Worm (Caenorhabditis elegans) whole organism, L3 larva: ENCODE measurements around the gene daf-3.

Experiments
- ama-1 ChIP-seq: fragments of 150-350 bp; optimal IDR thresholded peaks from 2 replicates; lab custom pipeline; 2018
- egl-27 ChIP-seq: sonication (generic microtip); optimal IDR thresholded peaks from 4 replicates; lab custom pipeline; 2017; ENCODE audit warnings: missing biosample characterization, missing genetic modification reagents, missing genetic modification characterization
- mdl-1 ChIP-seq: fragments of 150-350 bp; optimal IDR thresholded peaks from 2 replicates; lab custom pipeline; 2014; ENCODE audit warnings: missing biosample characterization, missing genetic modification characterization
- nhr-237 ChIP-seq: fragments of 150-350 bp; optimal IDR thresholded peaks from 2 replicates; lab custom pipeline; 2014; ENCODE audit warnings: missing biosample characterization, missing genetic modification characterization
- nhr-25 ChIP-seq: sonication (generic microtip); optimal IDR thresholded peaks from 2 replicates; lab custom pipeline; 2017; ENCODE audit warnings: missing biosample characterization, missing genetic modification characterization

- TF ChIP-seq nhr-237 (tag; lab: Kevin White, UChicago) (peak; percentile 70), nhr-25 (peak; percentile 97), mdl-1 (peak; percentile 80), ama-1 (peak; percentile 56), egl-27 (tag; lab: Kevin White, UChicago) (peak; percentile 94)
These were observed 18.8 kb downstream of the daf-3 start for ce11 chrX:806515-806914.
